Fruit fly (Drosophila melanogaster): ENCODE measurements around the gene hwt.

Gene hwt

dm6 chrX:12592121-12592466 lies 23.8 kb upstream of the hwt start, which contains the start of gene LIMK1 (continued):
- peak; percentile 73 for TF ChIP-seq unc-4 (GFP tag; IDR thresholded peaks at IDR 0.05; ENCODE audit: partially characterized antibody)
- TF ChIP-seq tio (GFP tag; optimal IDR thresholded peaks at IDR 0.05) = no peak
- no peak for TF ChIP-seq E2f1 (GFP tag; IDR thresholded peaks at IDR 0.05)
- no peak for TF ChIP-seq Oaz (GFP tag; IDR thresholded peaks at IDR 0.05)
- no peak for TF ChIP-seq Nf-YA (GFP tag; IDR thresholded peaks at IDR 0.05)
- TF ChIP-seq crc (GFP tag; optimal IDR thresholded peaks at IDR 0.05) = no peak
- TF ChIP-seq Deaf1 (tag; optimal IDR thresholded peaks at IDR 0.05) = no peak
- TF ChIP-seq Max (GFP tag; optimal IDR thresholded peaks at IDR 0.05) = no peak
- TF ChIP-seq Lim3 (GFP tag; IDR thresholded peaks at IDR 0.05) = no peak
- no peak for TF ChIP-seq chm (GFP tag; IDR thresholded peaks at IDR 0.05)
- no peak for TF ChIP-seq CG3847 (GFP tag; IDR thresholded peaks at IDR 0.05)
- peak; percentile 36 for TF ChIP-seq CG30020 (tag; optimal IDR thresholded peaks at IDR 0.05)
- TF ChIP-seq cad (GFP tag; optimal IDR thresholded peaks at IDR 0.05) = no peak
- TF ChIP-seq eve (GFP tag; optimal IDR thresholded peaks at IDR 0.05) = no peak
- no peak for TF ChIP-seq NC2β (GFP tag; optimal IDR thresholded peaks at IDR 0.05)
- no peak for TF ChIP-seq CG17328 (GFP tag; IDR thresholded peaks at IDR 0.05)
- TF ChIP-seq CG10979 (tag; optimal IDR thresholded peaks at IDR 0.05) = no peak
- no peak for TF ChIP-seq Six4 (GFP tag; optimal IDR thresholded peaks at IDR 0.05)
- no peak for TF ChIP-seq CG9817 (tag; optimal IDR thresholded peaks at IDR 0.05)
- peak; percentile 28 for TF ChIP-seq CG15514 (GFP tag; optimal IDR thresholded peaks at IDR 0.05)
- TF ChIP-seq Hand (GFP tag; optimal IDR thresholded peaks at IDR 0.05) = no peak
- no peak for TF ChIP-seq da (GFP tag; optimal IDR thresholded peaks at IDR 0.05)
- TF ChIP-seq fru (optimal IDR thresholded peaks at IDR 0.05) = no peak
- TF ChIP-seq Aef1 (GFP tag; IDR thresholded peaks at IDR 0.05) = no peak
- TF ChIP-seq maf-S (GFP tag; optimal IDR thresholded peaks at IDR 0.05) = no peak
- TF ChIP-seq jigr1 (GFP tag; IDR thresholded peaks at IDR 0.05) = no peak
- TF ChIP-seq Bgb (GFP tag; IDR thresholded peaks at IDR 0.05; ENCODE audit: partially characterized antibody) = peak; percentile 49; the same call in 1 of the 2 replicates
- TF ChIP-seq CG3726 (GFP tag; IDR thresholded peaks at IDR 0.05) = no peak
- TF ChIP-seq Med (GFP tag) = no peak
- TF ChIP-seq abd-A (tag; optimal IDR thresholded peaks at IDR 0.05) = no peak
- no peak for TF ChIP-seq Abd-B (GFP tag; optimal IDR thresholded peaks at IDR 0.05)
- TF ChIP-seq ato (GFP tag; IDR thresholded peaks at IDR 0.05; ENCODE audit: partially characterized antibody) = no peak
- 0 out of 2 replicates have a peak, but pooled peaks have one; percentile 17 for TF ChIP-seq CG2129 (GFP tag; IDR thresholded peaks at IDR 0.05; ENCODE audit: partially characterized antibody)
- no peak for TF ChIP-seq HLH3B (GFP tag; IDR thresholded peaks at IDR 0.05)
- TF ChIP-seq CG17829 (tag; optimal IDR thresholded peaks at IDR 0.05) = no peak
- no peak for TF ChIP-seq Sox100B (GFP tag; optimal IDR thresholded peaks at IDR 0.05)
- TF ChIP-seq CG9876 (GFP tag; optimal IDR thresholded peaks at IDR 0.05) = no peak
- no peak for TF ChIP-seq Tbp (GFP tag; optimal IDR thresholded peaks at IDR 0.05)
- no peak for TF ChIP-seq CG42726 (GFP tag; IDR thresholded peaks at IDR 0.05; ENCODE audit: partially characterized antibody)
- TF ChIP-seq Scr (GFP tag; IDR thresholded peaks at IDR 0.05; ENCODE audit: partially characterized antibody) = peak; percentile 73
- no peak for TF ChIP-seq Atf-2 (GFP tag; optimal IDR thresholded peaks at IDR 0.05)
- no peak for TF ChIP-seq Dref (GFP tag; IDR thresholded peaks at IDR 0.05)
- TF ChIP-seq CG10267 (tag; optimal IDR thresholded peaks at IDR 0.05) = peak; percentile 51
- TF ChIP-seq CG13624 (GFP tag; optimal IDR thresholded peaks at IDR 0.05) = no peak
- TF ChIP-seq CG10431 (GFP tag; optimal IDR thresholded peaks at IDR 0.05) = no peak
- TF ChIP-seq CG7372 (GFP tag; IDR thresholded peaks at IDR 0.05) = no peak
- no peak for TF ChIP-seq Gsc (GFP tag; IDR thresholded peaks at IDR 0.05)
- TF ChIP-seq CG15696 (tag; optimal IDR thresholded peaks at IDR 0.05) = no peak
- no peak for TF ChIP-seq CG14965 (GFP tag; optimal IDR thresholded peaks at IDR 0.05; ENCODE audit: borderline replicate concordance)
- no peak for TF ChIP-seq tin (GFP tag; optimal IDR thresholded peaks at IDR 0.05)
- TF ChIP-seq pum (GFP tag; optimal IDR thresholded peaks at IDR 0.05) = no peak
- no peak for TF ChIP-seq CG8089 (GFP tag; optimal IDR thresholded peaks at IDR 0.05)
- no peak for TF ChIP-seq CG12155 (GFP tag; optimal IDR thresholded peaks at IDR 0.05)
